Worm (Caenorhabditis elegans) whole organism, early embryonic: ENCODE results near the gene srsx-19.

Experiments
- ama-1 ChIP-seq: fragments of 150-350 bp; optimal IDR thresholded peaks from 2 replicates; lab custom pipeline; 2014
- ceh-36 ChIP-seq: sonication (generic microtip); optimal IDR thresholded peaks from 2 replicates; lab custom pipeline; 2016; ENCODE audit warnings: missing genetic modification characterization, inconsistent platforms, missing compliant biosample characterization

DNA sequence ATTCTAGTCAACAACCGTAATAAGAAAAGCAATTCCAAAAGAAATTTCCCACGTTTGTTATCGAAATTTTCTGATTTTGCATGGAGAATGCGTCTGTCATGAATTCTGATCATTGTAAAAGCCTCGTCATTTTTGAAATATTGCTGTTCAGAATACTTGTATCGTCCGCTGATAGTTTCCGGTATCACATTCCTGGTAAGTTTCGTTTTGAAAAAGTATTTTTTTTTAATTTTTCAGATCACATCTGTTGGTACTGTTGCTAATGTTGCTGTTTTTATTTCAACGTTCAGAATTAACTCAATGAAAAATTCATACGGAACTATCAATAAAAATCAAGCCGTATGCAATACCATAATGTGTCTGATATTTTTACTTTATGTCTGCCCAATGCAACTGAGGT, 46.5 kb upstream of the srsx-19 start, which contains the start of gene srx-17:
- TF ChIP-seq ceh-36 (no peak), ama-1 (lab: Kevin White, UChicago) (no peak)
